Fruit fly (Drosophila melanogaster) whole organism, embryonic: Measurements from ENCODE around the gene Drs.

ENCODE experiments used
- Asciz ChIP-seq: fragments of 200-800 bp; sonication (Bioruptor generic); optimal IDR thresholded peaks from 2 replicates; lab custom pipeline; 2017; ENCODE audit warnings: missing biosample characterization, mild to moderate bottlenecking, missing genetic modification characterization, missing genetic modification reagents
- Atf3 ChIP-seq: fragments of 200-800 bp; sonication (Bioruptor generic); optimal IDR thresholded peaks from 3 replicates; lab custom pipeline; 2016; ENCODE audit warnings: missing biosample characterization, missing genetic modification characterization
- BEAF-32 ChIP-seq: fragments of 200-800 bp; sonication (Bioruptor generic); optimal IDR thresholded peaks from 3 replicates; lab custom pipeline; 2017; ENCODE audit warnings: missing biosample characterization, missing genetic modification characterization, mild to moderate bottlenecking, moderate library complexity, missing genetic modification reagents
- Bteb2 ChIP-seq: fragments of 200-800 bp; sonication (Bioruptor generic); optimal IDR thresholded peaks from 2 replicates; lab custom pipeline; 2016; ENCODE audit warnings: missing biosample characterization, missing genetic modification characterization
- CG10431 ChIP-seq: fragments of 200-800 bp; sonication (Bioruptor generic); optimal IDR thresholded peaks from 3 replicates; lab custom pipeline; 2018; ENCODE audit warnings: missing biosample characterization, mild to moderate bottlenecking, missing genetic modification characterization
- CG10462 ChIP-seq: fragments of 200-800 bp; sonication (Bioruptor generic); optimal IDR thresholded peaks from 2 replicates; lab custom pipeline; 2016; ENCODE audit warnings: missing biosample characterization, missing genetic modification characterization
- CG13287 ChIP-seq: fragments of 200-800 bp; sonication (Bioruptor generic); IDR thresholded peaks from 2 replicates; pipeline ENCODE4 v1.3.6; 2022; ENCODE audit warnings: missing biosample characterization, missing genetic modification characterization; ENCODE audit not compliant: partially characterized antibody
- CG13624 ChIP-seq: fragments of 200-800 bp; sonication (Bioruptor generic); optimal IDR thresholded peaks from 2 replicates; lab custom pipeline; 2016; ENCODE audit warnings: missing biosample characterization, missing genetic modification characterization
- CG13894 ChIP-seq: fragments of 200-800 bp; sonication (Bioruptor generic); optimal IDR thresholded peaks from 3 replicates; lab custom pipeline; 2018; ENCODE audit warnings: missing biosample characterization, mild to moderate bottlenecking, missing genetic modification characterization, moderate library complexity
- CG1602 ChIP-seq: fragments of 200-800 bp; sonication (Bioruptor generic); optimal IDR thresholded peaks from 3 replicates; lab custom pipeline; 2016; ENCODE audit warnings: missing biosample characterization, missing genetic modification characterization
- CG1647 ChIP-seq: fragments of 200-800 bp; sonication (Bioruptor generic); optimal IDR thresholded peaks from 3 replicates; lab custom pipeline; 2016; ENCODE audit warnings: missing biosample characterization, missing genetic modification characterization
- CG16863 ChIP-seq: fragments of 200-800 bp; sonication (Bioruptor generic); optimal IDR thresholded peaks from 3 replicates; lab custom pipeline; 2016; ENCODE audit warnings: missing biosample characterization, missing genetic modification characterization
- CG17328 ChIP-seq: fragments of 200-800 bp; sonication (Bioruptor generic); IDR thresholded peaks from 2 replicates; pipeline ENCODE4 v1.3.6; 2022; ENCODE audit warnings: missing biosample characterization, missing genetic modification characterization
- CG17612 ChIP-seq: fragments of 200-800 bp; sonication (Bioruptor generic); IDR thresholded peaks from 2 replicates; pipeline ENCODE4 v1.3.6; 2022; ENCODE audit warnings: missing biosample characterization, missing genetic modification characterization
- CG3065 ChIP-seq: fragments of 200-800 bp; sonication (Bioruptor generic); optimal IDR thresholded peaks from 2 replicates; lab custom pipeline; 2016; ENCODE audit warnings: missing biosample characterization, missing genetic modification characterization
- CG3726 ChIP-seq: fragments of 200-800 bp; sonication (Bioruptor generic); IDR thresholded peaks from 3 replicates; pipeline ENCODE4, ENCODE4 v1.3.6; 2022; ENCODE audit warnings: missing biosample characterization, missing genetic modification characterization
- CG4854 ChIP-seq: fragments of 200-800 bp; sonication (Bioruptor generic); optimal IDR thresholded peaks from 2 replicates; lab custom pipeline; 2016; ENCODE audit warnings: missing biosample characterization, missing genetic modification characterization, inconsistent platforms
- CG6813 ChIP-seq: fragments of 200-800 bp; sonication (Bioruptor generic); optimal IDR thresholded peaks from 2 replicates; lab custom pipeline; 2017; ENCODE audit warnings: missing biosample characterization, missing genetic modification characterization, mild to moderate bottlenecking, moderate library complexity, missing genetic modification reagents
- CG9876 ChIP-seq: fragments of 200-800 bp; sonication (Bioruptor generic); optimal IDR thresholded peaks from 2 replicates; lab custom pipeline; 2016; ENCODE audit warnings: missing biosample characterization, missing genetic modification characterization
- Chrac-16 ChIP-seq: fragments of 200-800 bp; sonication (Bioruptor generic); optimal IDR thresholded peaks from 3 replicates; lab custom pipeline; 2016; ENCODE audit warnings: missing biosample characterization, missing genetic modification characterization
- Dip2 ChIP-seq: fragments of 200-800 bp; sonication (Bioruptor generic); IDR thresholded peaks from 2 replicates; pipeline ENCODE4 v1.3.6; 2022; ENCODE audit warnings: missing biosample characterization, missing genetic modification characterization
- Doc3 ChIP-seq: fragments of 200-800 bp; sonication (Bioruptor generic); IDR thresholded peaks from 3 replicates; pipeline ENCODE4 v1.3.6; 2022; ENCODE audit warnings: missing biosample characterization, missing genetic modification characterization; ENCODE audit not compliant: partially characterized antibody
- HLH4C ChIP-seq: fragments of 200-800 bp; sonication (Bioruptor generic); IDR thresholded peaks from 3 replicates; pipeline ENCODE4 v1.3.6; 2022; ENCODE audit warnings: missing biosample characterization, missing genetic modification characterization; ENCODE audit not compliant: partially characterized antibody
- Hey ChIP-seq: fragments of 200-800 bp; sonication (Bioruptor generic); optimal IDR thresholded peaks from 3 replicates; lab custom pipeline; 2018; ENCODE audit warnings: missing biosample characterization, mild to moderate bottlenecking, missing genetic modification characterization
- Hr3 ChIP-seq: fragments of 200-800 bp; sonication (Bioruptor generic); optimal IDR thresholded peaks from 3 replicates; lab custom pipeline; 2016; ENCODE audit warnings: missing biosample characterization, missing genetic modification characterization
- Lpt ChIP-seq: fragments of >200 bp; optimal IDR thresholded peaks from 2 replicates; lab custom pipeline; 2018; ENCODE audit warnings: missing biosample characterization, missing genetic modification characterization
- Neu2 ChIP-seq: fragments of 200-800 bp; sonication (Bioruptor generic); optimal IDR thresholded peaks from 3 replicates; lab custom pipeline; 2016; ENCODE audit warnings: missing biosample characterization, missing genetic modification characterization, borderline replicate concordance
- Nf-YB ChIP-seq: fragments of 200-800 bp; sonication (Bioruptor generic); optimal IDR thresholded peaks from 3 replicates; lab custom pipeline; 2019; ENCODE audit warnings: missing biosample characterization, mild to moderate bottlenecking, missing genetic modification characterization, moderate library complexity
- Oli ChIP-seq: fragments of 200-800 bp; sonication (Bioruptor generic); optimal IDR thresholded peaks from 2 replicates; lab custom pipeline; 2018; ENCODE audit warnings: missing biosample characterization, mild to moderate bottlenecking, missing genetic modification characterization, moderate library complexity
- Poxn ChIP-seq: fragments of 200-800 bp; sonication (Bioruptor generic); IDR thresholded peaks from 2 replicates; pipeline ENCODE4 v1.3.6; 2022; ENCODE audit warnings: missing biosample characterization, missing genetic modification characterization
- Side ChIP-seq: fragments of 200-800 bp; sonication (Bioruptor generic); optimal IDR thresholded peaks from 2 replicates; lab custom pipeline; 2016; ENCODE audit warnings: missing biosample characterization, missing genetic modification characterization
- Taf1 ChIP-seq: fragments of 200-800 bp; sonication (Bioruptor generic); IDR thresholded peaks from 2 replicates; pipeline ENCODE4 v1.3.6; 2022; ENCODE audit warnings: missing biosample characterization, missing genetic modification characterization
- YL-1 ChIP-seq: fragments of 200-800 bp; sonication (Bioruptor generic); optimal IDR thresholded peaks from 3 replicates; lab custom pipeline; 2017; ENCODE audit warnings: missing biosample characterization, mild to moderate bottlenecking, missing genetic modification characterization
- ara ChIP-seq: fragments of 200-800 bp; sonication (Bioruptor generic); IDR thresholded peaks from 2 replicates; pipeline ENCODE4 v1.3.6; 2022; ENCODE audit warnings: missing biosample characterization, missing genetic modification characterization
- br ChIP-seq: fragments of >200 bp; optimal IDR thresholded peaks from 2 replicates; lab custom pipeline; 2017
- bsh ChIP-seq, 2 experiments: fragments of 200-800 bp; sonication (Bioruptor generic); optimal IDR thresholded peaks; 2 replicates each; lab custom pipeline; 2017 to 2018; ENCODE audit warnings: mild to moderate bottlenecking in 2 of 2, missing biosample characterization in 2 of 2, missing genetic modification characterization in 2 of 2, moderate library complexity in 1 of 2
- gem ChIP-seq: fragments of 200-800 bp; sonication (Bioruptor generic); optimal IDR thresholded peaks from 2 replicates; lab custom pipeline; 2019; ENCODE audit warnings: missing biosample characterization, mild to moderate bottlenecking, missing genetic modification characterization, moderate library complexity
- gt ChIP-seq: fragments of 200-800 bp; sonication (Bioruptor generic); IDR thresholded peaks from 2 replicates; pipeline ENCODE4 v1.3.6; 2022; ENCODE audit warnings: missing biosample characterization, missing genetic modification characterization
- lola ChIP-seq, 3 experiments: fragments of >200 bp in 2 of 3; fragments of 200-800 bp in 1 of 3; sonication (Bioruptor generic) in 1 of 3; optimal IDR thresholded peaks; 2 replicates each; lab custom pipeline; 2017 to 2019; ENCODE audit warnings: missing biosample characterization in 3 of 3, missing genetic modification characterization in 3 of 3, mild to moderate bottlenecking in 1 of 3, moderate library complexity in 1 of 3
- mirr ChIP-seq: fragments of 200-800 bp; sonication (Bioruptor generic); optimal IDR thresholded peaks from 3 replicates; lab custom pipeline; 2018; ENCODE audit warnings: missing biosample characterization, mild to moderate bottlenecking, missing genetic modification characterization
- nmo ChIP-seq: fragments of 200-800 bp; sonication (Bioruptor generic); optimal IDR thresholded peaks from 2 replicates; lab custom pipeline; 2018; ENCODE audit warnings: missing biosample characterization, mild to moderate bottlenecking, missing genetic modification characterization, moderate library complexity
- nom ChIP-seq: fragments of 200-800 bp; sonication (Bioruptor generic); optimal IDR thresholded peaks from 2 replicates; lab custom pipeline; 2017; ENCODE audit warnings: missing biosample characterization, missing genetic modification characterization, mild to moderate bottlenecking, moderate library complexity, missing genetic modification reagents
- p53 ChIP-seq: fragments of 200-800 bp; sonication (Bioruptor generic); optimal IDR thresholded peaks from 2 replicates; lab custom pipeline; 2016; ENCODE audit warnings: missing biosample characterization, missing genetic modification characterization
- peb ChIP-seq: fragments of 200-800 bp; sonication (Bioruptor generic); IDR thresholded peaks from 2 replicates; pipeline ENCODE4 v1.3.6; 2022; ENCODE audit warnings: missing biosample characterization, missing genetic modification characterization
- scrt ChIP-seq: fragments of 200-800 bp; sonication (Bioruptor generic); optimal IDR thresholded peaks from 2 replicates; lab custom pipeline; 2018; ENCODE audit warnings: missing biosample characterization, mild to moderate bottlenecking, missing genetic modification characterization, moderate library complexity
- stc ChIP-seq: fragments of 200-800 bp; sonication (Bioruptor generic); IDR thresholded peaks from 2 replicates; pipeline ENCODE4 v1.3.6; 2022; ENCODE audit warnings: missing biosample characterization, missing genetic modification characterization
- tin ChIP-seq: fragments of 200-800 bp; sonication (Bioruptor generic); optimal IDR thresholded peaks from 3 replicates; lab custom pipeline; 2016; ENCODE audit warnings: missing biosample characterization, missing genetic modification characterization
- tup ChIP-seq: fragments of 200-800 bp; sonication (Bioruptor generic); optimal IDR thresholded peaks from 2 replicates; lab custom pipeline; 2016; ENCODE audit warnings: missing biosample characterization, mild to moderate bottlenecking, missing genetic modification characterization, moderate library complexity
- unpg ChIP-seq: fragments of 200-800 bp; sonication (Bioruptor generic); optimal IDR thresholded peaks from 3 replicates; lab custom pipeline; 2018; ENCODE audit warnings: missing biosample characterization, mild to moderate bottlenecking, missing genetic modification characterization, moderate library complexity
- wdn ChIP-seq: fragments of 200-800 bp; sonication (Bioruptor generic); IDR thresholded peaks from 2 replicates; pipeline ENCODE4 v1.3.6; 2022; ENCODE audit warnings: missing biosample characterization, missing genetic modification characterization

Gene Drs

dm6 chr3L:3406307-3407061 lies 37.1 kb downstream of the Drs start (continued):
- TF ChIP-seq CG13624 (GFP tag; lab: Kevin White, UChicago) (no peak), Hey (tag; lab: Kevin White, UChicago) (no peak), peb (GFP tag; lab: Robert Waterston, UW) (no peak), CG17328 (GFP tag; lab: Robert Waterston, UW) (no peak), Asciz (GFP tag; lab: Kevin White, UChicago) (no peak), CG1647 (GFP tag; lab: Kevin White, UChicago) (no peak), Dip2 (GFP tag; lab: Robert Waterston, UW) (no peak), CG9876 (no peak), CG13894 (tag; lab: Kevin White, UChicago) (no peak), br (lab: Kevin White, UChicago) (no peak), unpg (peak; percentile 11), CG16863 (GFP tag; lab: Kevin White, UChicago) (no peak), nom (GFP tag; lab: Kevin White, UChicago) (no peak), CG17612 (no peak), tup (GFP tag; lab: Kevin White, UChicago) (no peak), Hr3 (GFP tag; lab: Kevin White, UChicago) (no peak), Neu2 (no peak), CG10462 (GFP tag; lab: Kevin White, UChicago) (no peak), Chrac-16 (no peak), bsh (GFP tag; optimal IDR thresholded peaks at IDR 0.05; lab: Kevin White, UChicago) (no peak), lola (GFP tag; optimal IDR thresholded peaks at IDR 0.05; lab: Kevin White, UChicago) (no peak), scrt (GFP tag; lab: Kevin White, UChicago) (no peak), CG10431 (GFP tag; lab: Kevin White, UChicago) (no peak), Bteb2 (no peak), Doc3 (no peak), CG6813 (GFP tag; lab: Kevin White, UChicago) (no peak), CG4854 (no peak), CG13287 (GFP tag; lab: Robert Waterston, UW) (no peak), Side (no peak), Taf1 (GFP tag; lab: Robert Waterston, UW) (no peak), gt (GFP tag; lab: Robert Waterston, UW) (no peak), CG3065 (GFP tag; lab: Kevin White, UChicago) (no peak), wdn (no peak), HLH4C (no peak), Nf-YB (GFP tag; lab: Kevin White, UChicago) (no peak), CG3726 (GFP tag; lab: Robert Waterston, UW) (no peak), Poxn (no peak), p53 (no peak), CG1602 (GFP tag; lab: Kevin White, UChicago) (no peak), stc (0 out of 2 replicates have a peak, but pooled peaks have one; percentile 37), BEAF-32 (GFP tag; lab: Kevin White, UChicago) (no peak), ara (no peak), tin (GFP tag; lab: Kevin White, UChicago) (no peak), YL-1 (GFP tag; lab: Kevin White, UChicago) (no peak), nmo (GFP tag; lab: Kevin White, UChicago) (no peak), Oli (tag; lab: Kevin White, UChicago) (no peak), Atf3 (GFP tag; lab: Kevin White, UChicago) (no peak), mirr (GFP tag; lab: Kevin White, UChicago) (no peak), Lpt (GFP tag; lab: Kevin White, UChicago) (no peak), gem (tag; lab: Kevin White, UChicago) (peak; percentile 34)
